Fruit fly (Drosophila melanogaster): Measurements from ENCODE around the gene dpr16.
A peak's percentile ranks its signal among the peaks of the same experiment; 100 is the strongest.

The dpr16 gene

DNA sequence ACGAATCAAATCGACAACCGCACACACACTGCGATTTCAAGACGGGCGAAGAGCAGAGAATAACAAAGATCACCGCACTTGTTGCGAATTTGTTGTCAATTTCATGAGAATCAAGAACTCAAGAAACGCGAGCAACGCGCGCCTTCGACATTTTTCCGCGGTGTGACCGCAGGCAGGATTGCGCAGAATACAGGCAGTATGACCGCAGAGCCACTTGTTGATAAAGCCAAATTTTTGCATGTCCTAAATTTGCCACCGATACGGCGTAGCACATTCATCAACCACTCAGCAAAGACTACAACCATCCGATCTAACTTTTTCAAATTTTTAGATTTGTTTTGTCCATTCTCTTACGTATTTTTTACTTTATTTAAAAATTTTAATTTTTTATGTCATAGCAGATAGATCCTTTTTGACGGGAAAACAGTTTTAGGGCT, 66.6 kb downstream of the dpr16 start, which contains the start of gene cno (continued):
- TF ChIP-seq cwo (GFP tag; optimal IDR thresholded peaks at IDR 0.05): no peak
- TF ChIP-seq hth (optimal IDR thresholded peaks at IDR 0.05): no peak
- TF ChIP-seq Dad (GFP tag; optimal IDR thresholded peaks at IDR 0.05): no peak
- peak; percentile 99 for TF ChIP-seq CG9797 (GFP tag; optimal IDR thresholded peaks at IDR 0.05)
- peak; percentile 36; the same call in 1 of the 2 replicates for TF ChIP-seq MBD-R2 (GFP tag; IDR thresholded peaks at IDR 0.05)
- TF ChIP-seq CG6254 (GFP tag; optimal IDR thresholded peaks at IDR 0.05): no peak
- no peak for TF ChIP-seq CG2202 (tag; optimal IDR thresholded peaks at IDR 0.05)
- no peak for TF ChIP-seq bigmax (GFP tag; optimal IDR thresholded peaks at IDR 0.05)
- TF ChIP-seq gro (GFP tag; optimal IDR thresholded peaks at IDR 0.05): no peak
- no peak for TF ChIP-seq CG5180 (GFP tag; optimal IDR thresholded peaks at IDR 0.05)
- no peak for TF ChIP-seq CkIIα-i1 (GFP tag; IDR thresholded peaks at IDR 0.05)
- TF ChIP-seq PHDP (tag; optimal IDR thresholded peaks at IDR 0.05): peak; percentile 21
- TF ChIP-seq CG18619 (GFP tag; optimal IDR thresholded peaks at IDR 0.05): peak; percentile 1
- no peak for TF ChIP-seq Gug (GFP tag; IDR thresholded peaks at IDR 0.05)
- TF ChIP-seq tgo (GFP tag; IDR thresholded peaks at IDR 0.05): no peak
- TF ChIP-seq Xrp1 (GFP tag; IDR thresholded peaks at IDR 0.05): no peak
- no peak for TF ChIP-seq CG9215 (GFP tag; IDR thresholded peaks at IDR 0.05)
- TF ChIP-seq Lim3 (GFP tag; IDR thresholded peaks at IDR 0.05): no peak
- no peak for TF ChIP-seq CG12744 (GFP tag; optimal IDR thresholded peaks at IDR 0.05)
- TF ChIP-seq CG15073 (GFP tag; optimal IDR thresholded peaks at IDR 0.05): no peak
- TF ChIP-seq CG11398 (GFP tag; optimal IDR thresholded peaks at IDR 0.05): peak; percentile 9
- TF ChIP-seq Rx (GFP tag; IDR thresholded peaks at IDR 0.05): no peak
- no peak for TF ChIP-seq NC2α (GFP tag; optimal IDR thresholded peaks at IDR 0.05)
- TF ChIP-seq CG30431 (GFP tag; optimal IDR thresholded peaks at IDR 0.05): no peak
- TF ChIP-seq abd-A (tag; optimal IDR thresholded peaks at IDR 0.05): no peak
- no peak for TF ChIP-seq Elba2 (GFP tag; optimal IDR thresholded peaks at IDR 0.05)
- no peak for TF ChIP-seq CG12391 (tag; optimal IDR thresholded peaks at IDR 0.05)
- no peak for TF ChIP-seq Asciz (GFP tag; optimal IDR thresholded peaks at IDR 0.05)
- no peak for TF ChIP-seq Antp (GFP tag; optimal IDR thresholded peaks at IDR 0.05)
- TF ChIP-seq Atf-2 (GFP tag; optimal IDR thresholded peaks at IDR 0.05): no peak
- TF ChIP-seq ara (GFP tag; IDR thresholded peaks at IDR 0.05): no peak
- no peak for TF ChIP-seq disco-r (GFP tag; optimal IDR thresholded peaks at IDR 0.05)
- 0 out of 2 replicates have a peak, but pooled peaks have one; percentile 12 for TF ChIP-seq CG32767 (GFP tag; IDR thresholded peaks at IDR 0.05)
- no peak for TF ChIP-seq CG12155 (GFP tag; optimal IDR thresholded peaks at IDR 0.05)
- no peak for TF ChIP-seq CG7372 (GFP tag; IDR thresholded peaks at IDR 0.05)
- TF ChIP-seq CG15696 (tag; optimal IDR thresholded peaks at IDR 0.05): peak; percentile 2
- TF ChIP-seq CG34376 (GFP tag; optimal IDR thresholded peaks at IDR 0.05): peak; percentile 28
- no peak for TF ChIP-seq CG7745 (tag; optimal IDR thresholded peaks at IDR 0.05)
- TF ChIP-seq CG10147 (GFP tag; optimal IDR thresholded peaks at IDR 0.05): no peak
- TF ChIP-seq D (optimal IDR thresholded peaks at IDR 0.05): no peak
- no peak for TF ChIP-seq D (GFP tag; optimal IDR thresholded peaks at IDR 0.05)
- no peak for TF ChIP-seq toy (GFP tag; IDR thresholded peaks at IDR 0.05)
- TF ChIP-seq p53 (GFP tag; optimal IDR thresholded peaks at IDR 0.05): no peak
- TF ChIP-seq CG8281 (tag; optimal IDR thresholded peaks at IDR 0.05): no peak
- no peak for TF ChIP-seq CG10209 (GFP tag; optimal IDR thresholded peaks at IDR 0.05)
- no peak for TF ChIP-seq CG10431 (GFP tag; optimal IDR thresholded peaks at IDR 0.05)
- peak; percentile 44 for TF ChIP-seq CG13624 (GFP tag; optimal IDR thresholded peaks at IDR 0.05)
- no peak for TF ChIP-seq CG18476 (GFP tag; optimal IDR thresholded peaks at IDR 0.05)
- TF ChIP-seq Dfd (GFP tag; optimal IDR thresholded peaks at IDR 0.05): no peak
- TF ChIP-seq ac (GFP tag; optimal IDR thresholded peaks at IDR 0.05): no peak
- TF ChIP-seq HLH3B (GFP tag; IDR thresholded peaks at IDR 0.05): no peak
- peak; percentile 81 for TF ChIP-seq Dp (GFP tag; optimal IDR thresholded peaks at IDR 0.05)
- TF ChIP-seq CG5245 (GFP tag; optimal IDR thresholded peaks at IDR 0.05): no peak

All from whole organism, embryonic.